Worm (Caenorhabditis elegans): ENCODE data around the gene nhl-3.

DNA sequence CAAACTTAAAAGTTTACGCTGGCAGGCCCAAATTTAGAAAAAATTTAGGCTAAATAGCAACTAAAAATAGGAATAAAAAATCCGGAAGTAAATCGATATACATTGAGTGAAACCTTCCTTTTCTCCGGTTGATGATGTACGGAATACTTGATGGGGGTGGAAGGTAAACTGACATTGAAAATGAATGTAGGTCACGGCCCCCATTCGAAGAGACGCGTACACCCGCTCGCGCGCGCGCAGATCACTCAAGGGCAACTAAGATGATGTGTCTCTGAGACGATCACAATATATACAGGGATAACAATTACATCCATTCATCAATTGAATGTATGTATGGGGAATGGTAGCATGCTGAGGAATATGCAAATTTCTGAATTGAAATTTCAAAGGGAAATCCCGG lies 27.9 kb downstream of the nhl-3 start:
- TF ChIP-seq W03F9.2 (tag; optimal IDR thresholded peaks at IDR 0.05), result no peak
- no peak for TF ChIP-seq him-1 (tag; optimal IDR thresholded peaks at IDR 0.05)
- TF ChIP-seq dao-5 (tag; optimal IDR thresholded peaks at IDR 0.05), result no peak
